Worm (Caenorhabditis elegans) whole organism, L1 larva: ENCODE data around the gene H35B03.2.

Experiments used
- C04F5.9 ChIP-seq: sonication (generic microtip); optimal IDR thresholded peaks from 2 replicates; lab custom pipeline; 2016; ENCODE audit warnings: missing genetic modification characterization, missing compliant biosample characterization
- F16B12.6 ChIP-seq: fragments of 150-350 bp; optimal IDR thresholded peaks from 2 replicates; lab custom pipeline; 2014; ENCODE audit warnings: missing biosample characterization, missing genetic modification characterization
- aha-1 ChIP-seq: fragments of 150-350 bp; optimal IDR thresholded peaks from 2 replicates; lab custom pipeline; 2014; ENCODE audit warnings: missing biosample characterization, missing genetic modification characterization
- alr-1 ChIP-seq: fragments of 200-800 bp; sonication (Bioruptor generic); optimal IDR thresholded peaks from 2 replicates; lab custom pipeline; 2018; ENCODE audit warnings: borderline replicate concordance, mild to moderate bottlenecking, missing genetic modification characterization, missing compliant biosample characterization
- aly-2 ChIP-seq: fragments of 150-350 bp; optimal IDR thresholded peaks from 2 replicates; lab custom pipeline; 2014; ENCODE audit warnings: missing biosample characterization, missing genetic modification characterization
- blmp-1 ChIP-seq: fragments of 150-350 bp; optimal IDR thresholded peaks from 2 replicates; lab custom pipeline; 2014; ENCODE audit warnings: missing biosample characterization, missing genetic modification characterization
- ceh-63 ChIP-seq: fragments of 200-800 bp; sonication (Bioruptor generic); optimal IDR thresholded peaks from 2 replicates; lab custom pipeline; 2018; ENCODE audit warnings: mild to moderate bottlenecking, missing genetic modification characterization, missing compliant biosample characterization
- ceh-82 ChIP-seq, 3 experiments: fragments of 150-350 bp in 1 of 3; sonication (generic microtip) in 2 of 3; optimal IDR thresholded peaks; 2 replicates each; lab custom pipeline; 2014 to 2017; ENCODE audit warnings: missing biosample characterization in 3 of 3, missing genetic modification characterization in 3 of 3
- dpl-1 ChIP-seq, 3 experiments: fragments of 150-350 bp in 2 of 3; sonication (generic microtip) in 1 of 3; optimal IDR thresholded peaks; 2 replicates each; lab custom pipeline; 2014 to 2017; ENCODE audit warnings: missing biosample characterization in 3 of 3, missing genetic modification characterization in 3 of 3, missing genetic modification reagents in 3 of 3
- efl-1 ChIP-seq, 4 experiments: fragments of 150-350 bp; optimal IDR thresholded peaks in 3 of 4; peaks in 1 of 4; 1 replicate in 1 of 4; 2 replicates in 3 of 4; lab custom pipeline; 2014; ENCODE audit warnings: missing biosample characterization in 2 of 4, missing genetic modification characterization in 2 of 4, missing genetic modification reagents in 2 of 4
- efl-3 ChIP-seq: fragments of 200-800 bp; sonication (Bioruptor generic); optimal IDR thresholded peaks from 2 replicates; lab custom pipeline; 2018; ENCODE audit warnings: mild to moderate bottlenecking, missing genetic modification characterization, missing compliant biosample characterization
- egl-13 ChIP-seq: sonication (generic microtip); optimal IDR thresholded peaks from 2 replicates; lab custom pipeline; 2016; ENCODE audit warnings: missing genotype, missing genetic modification reagents, missing genetic modification characterization, missing compliant biosample characterization
- egl-27 ChIP-seq, 2 experiments: fragments of 150-350 bp in 1 of 2; sonication (generic microtip); optimal IDR thresholded peaks; 3 replicates each; lab custom pipeline; 2017 to 2018; ENCODE audit warnings: missing biosample characterization in 2 of 2, missing genetic modification characterization in 2 of 2, missing genetic modification reagents in 2 of 2
- elt-2 ChIP-seq: sonication (generic microtip); optimal IDR thresholded peaks from 2 replicates; lab custom pipeline; 2016; ENCODE audit warnings: missing genetic modification characterization, mild to moderate bottlenecking, inconsistent platforms, missing compliant biosample characterization, missing genetic modification reagents
- ets-5 ChIP-seq: fragments of 200-800 bp; sonication (Bioruptor generic); IDR thresholded peaks from 2 replicates; pipeline ENCODE4 v1.3.6; 2022; ENCODE audit warnings: missing genetic modification characterization, missing compliant biosample characterization
- fkh-4 ChIP-seq: sonication (generic microtip); optimal IDR thresholded peaks from 2 replicates; lab custom pipeline; 2016; ENCODE audit warnings: missing compliant biosample characterization, missing genetic modification characterization, borderline replicate concordance
- fkh-8 ChIP-seq: sonication (generic microtip); optimal IDR thresholded peaks from 2 replicates; lab custom pipeline; 2016; ENCODE audit warnings: mild to moderate bottlenecking, missing genetic modification characterization, missing compliant biosample characterization
- grh-1 ChIP-seq: fragments of 200-800 bp; sonication (Bioruptor generic); IDR thresholded peaks from 2 replicates; pipeline ENCODE4 v1.3.6; 2022; ENCODE audit warnings: missing genetic modification reagents, missing genetic modification characterization, missing compliant biosample characterization
- hlh-17 ChIP-seq: fragments of 200-800 bp; sonication (Bioruptor generic); optimal IDR thresholded peaks from 2 replicates; lab custom pipeline; 2018; ENCODE audit warnings: missing genetic modification characterization, mild to moderate bottlenecking, missing compliant biosample characterization, moderate library complexity, borderline replicate concordance
- hlh-4 ChIP-seq: sonication (generic microtip); optimal IDR thresholded peaks from 2 replicates; lab custom pipeline; 2016; ENCODE audit warnings: mild to moderate bottlenecking, missing genetic modification characterization, missing compliant biosample characterization
- hpl-2 ChIP-seq: fragments of 150-350 bp; optimal IDR thresholded peaks from 2 replicates; lab custom pipeline; 2014; ENCODE audit warnings: missing biosample characterization, missing genetic modification reagents, missing genetic modification characterization
- irx-1 ChIP-seq: sonication (generic microtip); optimal IDR thresholded peaks from 2 replicates; lab custom pipeline; 2016; ENCODE audit warnings: missing genetic modification characterization, missing compliant biosample characterization
- isw-1 ChIP-seq: fragments of 200-800 bp; sonication (Bioruptor generic); IDR thresholded peaks from 2 replicates; pipeline ENCODE4 v1.3.6; 2022; ENCODE audit warnings: missing genetic modification characterization, missing compliant biosample characterization
- lin-13 ChIP-seq: fragments of 150-350 bp; optimal IDR thresholded peaks from 2 replicates; lab custom pipeline; 2014; ENCODE audit warnings: missing biosample characterization, missing genetic modification reagents, missing genetic modification characterization
- lin-14 ChIP-seq: fragments of 200-800 bp; sonication (Bioruptor generic); optimal IDR thresholded peaks from 2 replicates; lab custom pipeline; 2018; ENCODE audit warnings: mild to moderate bottlenecking, missing genetic modification characterization, moderate library complexity, missing compliant biosample characterization
- lin-35 ChIP-seq, 2 experiments: fragments of 150-350 bp; optimal IDR thresholded peaks; 2 replicates each; lab custom pipeline; 2014; ENCODE audit warnings: missing biosample characterization in 2 of 2, missing genetic modification characterization in 2 of 2, missing genetic modification reagents in 2 of 2
- lin-39 ChIP-seq: fragments of 150-350 bp; optimal IDR thresholded peaks from 2 replicates; lab custom pipeline; 2014; ENCODE audit warnings: missing biosample characterization, missing genetic modification reagents, missing genetic modification characterization
- lir-3 ChIP-seq: sonication (generic microtip); optimal IDR thresholded peaks from 2 replicates; lab custom pipeline; 2016; ENCODE audit warnings: mild to moderate bottlenecking, missing genetic modification characterization, moderate library complexity, missing compliant biosample characterization; ENCODE audit not compliant: poor library complexity
- lsy-2 ChIP-seq, 2 experiments: fragments of 150-350 bp; optimal IDR thresholded peaks; 2 replicates each; lab custom pipeline; 2014; ENCODE audit warnings: missing biosample characterization in 2 of 2, missing genetic modification characterization in 2 of 2
- mab-9 ChIP-seq: fragments of 200-800 bp; sonication (Bioruptor generic); IDR thresholded peaks from 2 replicates; pipeline ENCODE4 v1.3.6; 2022; ENCODE audit warnings: missing genetic modification reagents, missing genetic modification characterization, missing compliant biosample characterization
- mdl-1 ChIP-seq, 2 experiments: fragments of 150-350 bp; optimal IDR thresholded peaks; 2 replicates each; lab custom pipeline; 2014 to 2017; ENCODE audit warnings: missing biosample characterization in 2 of 2, missing genetic modification characterization in 2 of 2, inconsistent platforms in 1 of 2
- nhr-11 ChIP-seq: fragments of 150-350 bp; optimal IDR thresholded peaks from 2 replicates; lab custom pipeline; 2014; ENCODE audit warnings: missing biosample characterization, missing genetic modification characterization
- nhr-19 ChIP-seq: fragments of 200-800 bp; sonication (Bioruptor generic); conservative IDR thresholded peaks from 2 replicates; pipeline ENCODE4 v1.3.6; 2022; ENCODE audit warnings: missing genetic modification characterization, missing compliant biosample characterization
- nhr-237 ChIP-seq: fragments of 150-350 bp; optimal IDR thresholded peaks from 2 replicates; lab custom pipeline; 2014; ENCODE audit warnings: missing biosample characterization, missing genetic modification characterization
- nhr-28 ChIP-seq: fragments of 150-350 bp; optimal IDR thresholded peaks from 2 replicates; lab custom pipeline; 2014; ENCODE audit warnings: missing biosample characterization, missing genetic modification characterization
- nhr-71 ChIP-seq: sonication (generic microtip); optimal IDR thresholded peaks from 2 replicates; lab custom pipeline; 2016; ENCODE audit warnings: mild to moderate bottlenecking, missing genetic modification characterization, moderate library complexity, missing compliant biosample characterization
- nhr-77 ChIP-seq: fragments of 150-350 bp; optimal IDR thresholded peaks from 2 replicates; lab custom pipeline; 2014; ENCODE audit warnings: missing biosample characterization, missing genetic modification characterization
- nhr-85 ChIP-seq: sonication (generic microtip); peaks from one replicate; lab custom pipeline; 2016; ENCODE audit warnings: missing genetic modification characterization, inconsistent platforms, missing compliant biosample characterization
- pag-3 ChIP-seq: sonication (generic microtip); optimal IDR thresholded peaks from 2 replicates; lab custom pipeline; 2017; ENCODE audit warnings: missing genetic modification characterization, mild to moderate bottlenecking, missing compliant biosample characterization, antibody characterized with exemption, borderline replicate concordance; ENCODE audit not compliant: insufficient read depth
- pax-3 ChIP-seq: fragments of 200-800 bp; sonication (Bioruptor generic); optimal IDR thresholded peaks from 2 replicates; lab custom pipeline; 2018; ENCODE audit warnings: mild to moderate bottlenecking, missing genetic modification characterization, moderate library complexity, missing compliant biosample characterization
- pqm-1 ChIP-seq: sonication (generic microtip); optimal IDR thresholded peaks from 3 replicates; lab custom pipeline; 2017; ENCODE audit warnings: missing biosample characterization, missing genetic modification characterization
- skn-1 ChIP-seq: fragments of 150-350 bp; optimal IDR thresholded peaks from 2 replicates; lab custom pipeline; 2014; ENCODE audit warnings: missing biosample characterization, missing genetic modification characterization
- snu-23 ChIP-seq: sonication (generic microtip); optimal IDR thresholded peaks from 2 replicates; lab custom pipeline; 2016; ENCODE audit warnings: missing genetic modification characterization, missing compliant biosample characterization
- sox-4 ChIP-seq: sonication (generic microtip); optimal IDR thresholded peaks from 2 replicates; lab custom pipeline; 2016; ENCODE audit warnings: missing genetic modification characterization, missing compliant biosample characterization
- swsn-7 ChIP-seq: sonication (generic microtip); optimal IDR thresholded peaks from 2 replicates; lab custom pipeline; 2016; ENCODE audit warnings: missing genetic modification characterization, missing compliant biosample characterization
- unc-130 ChIP-seq: fragments of 150-350 bp; optimal IDR thresholded peaks from 2 replicates; lab custom pipeline; 2017; ENCODE audit warnings: missing biosample characterization, missing genetic modification characterization, inconsistent platforms
- unc-86 ChIP-seq: sonication (generic microtip); optimal IDR thresholded peaks from 2 replicates; lab custom pipeline; 2016; ENCODE audit warnings: missing genetic modification characterization, missing compliant biosample characterization
- unc-98 ChIP-seq: fragments of 200-800 bp; sonication (Bioruptor generic); IDR thresholded peaks from 2 replicates; pipeline ENCODE4 v1.3.6; 2022; ENCODE audit warnings: missing genetic modification characterization, missing compliant biosample characterization
- zag-1 ChIP-seq: fragments of 150-350 bp; optimal IDR thresholded peaks from 2 replicates; lab custom pipeline; 2014; ENCODE audit warnings: missing biosample characterization, missing genetic modification characterization
- zip-4 ChIP-seq: fragments of 200-800 bp; sonication (Bioruptor generic); optimal IDR thresholded peaks from 2 replicates; lab custom pipeline; 2018; ENCODE audit warnings: mild to moderate bottlenecking, missing genetic modification characterization, moderate library complexity, missing compliant biosample characterization
- ztf-11 ChIP-seq, 2 experiments: sonication (generic microtip); optimal IDR thresholded peaks; 2 replicates each; lab custom pipeline; 2016 to 2017; ENCODE audit warnings: missing genetic modification characterization in 2 of 2, missing biosample characterization in 1 of 2, missing compliant biosample characterization in 1 of 2
- ztf-4 ChIP-seq: fragments of 150-350 bp; optimal IDR thresholded peaks from 2 replicates; lab custom pipeline; 2014; ENCODE audit warnings: missing biosample characterization, missing genetic modification characterization

The H35B03.2 gene

ce11 chrIV:5731597-5731996, at the start of gene H35B03.2:
Gene H35B03.2, minus strand, starts transcription at chrIV:5731674.
- TF ChIP-seq zag-1 (tag; lab: Kevin White, UChicago) (no peak), pag-3 (tag; lab: Kevin White, UChicago) (no peak), lin-14 (GFP tag; lab: Kevin White, UChicago) (peak; percentile 69), irx-1 (tag; lab: Kevin White, UChicago) (peak; percentile 64), aly-2 (tag; lab: Kevin White, UChicago) (peak; percentile 69), ets-5 (GFP tag; lab: Robert Waterston, UW) (no peak), snu-23 (GFP tag; lab: Kevin White, UChicago) (peak; percentile 83), efl-3 (GFP tag; lab: Kevin White, UChicago) (no peak), nhr-77 (no peak), egl-27 (tag; optimal IDR thresholded peaks at IDR 0.05; lab: Kevin White, UChicago) (no peak), C04F5.9 (tag; lab: Kevin White, UChicago) (peak; percentile 11), zip-4 (GFP tag; lab: Kevin White, UChicago) (no peak), efl-1 (optimal IDR thresholded peaks at IDR 0.05; lab: Kevin White, UChicago) (peak; percentile 88 to 98), efl-1 (GFP tag; optimal IDR thresholded peaks at IDR 0.05 in 1 of 2; lab: Kevin White, UChicago) (peak; percentile 98 to 100), nhr-71 (tag; lab: Kevin White, UChicago) (peak; percentile 84), nhr-85 (tag; lab: Kevin White, UChicago) (peak; percentile 67), mab-9 (GFP tag; lab: Robert Waterston, UW) (no peak), isw-1 (GFP tag; lab: Robert Waterston, UW) (peak; percentile 60), elt-2 (tag; lab: Kevin White, UChicago) (peak; percentile 2), lin-39 (tag; lab: Kevin White, UChicago) (peak; percentile 72), ztf-4 (tag; lab: Kevin White, UChicago) (no peak), unc-98 (GFP tag; lab: Robert Waterston, UW) (no peak), unc-86 (peak; percentile 65), ztf-11 (tag; optimal IDR thresholded peaks at IDR 0.05; lab: Kevin White, UChicago) (no peak), lin-35 (GFP tag; optimal IDR thresholded peaks at IDR 0.05; lab: Kevin White, UChicago) (peak; percentile 99), nhr-237 (tag; lab: Kevin White, UChicago) (no peak), nhr-19 (GFP tag; lab: Robert Waterston, UW) (peak; percentile 69), lin-13 (peak; percentile 51), mdl-1 (tag; optimal IDR thresholded peaks at IDR 0.05; lab: Kevin White, UChicago) (peak in 1 of 2 experiments; percentile 19), unc-130 (tag; lab: Kevin White, UChicago) (no peak), aha-1 (tag; lab: Kevin White, UChicago) (no peak), nhr-11 (tag; lab: Kevin White, UChicago) (peak; percentile 26), lsy-2 (tag; optimal IDR thresholded peaks at IDR 0.05; lab: Kevin White, UChicago) (peak; percentile 85 to 90), F16B12.6 (peak; percentile 62), skn-1 (peak; percentile 69), ceh-63 (GFP tag; lab: Kevin White, UChicago) (no peak), hlh-17 (no peak), grh-1 (GFP tag; lab: Robert Waterston, UW) (no peak), hlh-4 (tag; lab: Kevin White, UChicago) (no peak), egl-13 (tag; lab: Kevin White, UChicago) (peak; percentile 62), hpl-2 (no peak), ceh-82 (tag; optimal IDR thresholded peaks at IDR 0.05; lab: Kevin White, UChicago) (peak; percentile 26 to 86 (median 67)), pqm-1 (tag; lab: Kevin White, UChicago) (no peak), dpl-1 (GFP tag; optimal IDR thresholded peaks at IDR 0.05; lab: Kevin White, UChicago) (peak; percentile 98 to 99 (median 98)), pax-3 (tag; lab: Kevin White, UChicago) (no peak), sox-4 (tag; lab: Kevin White, UChicago) (no peak), fkh-8 (tag; lab: Kevin White, UChicago) (peak; percentile 46), nhr-28 (tag; lab: Kevin White, UChicago) (no peak), blmp-1 (peak; percentile 65), fkh-4 (tag; lab: Kevin White, UChicago) (no peak), lir-3 (peak; percentile 35), swsn-7 (tag; lab: Kevin White, UChicago) (peak; percentile 71), alr-1 (no peak)
